Fruit fly (Drosophila melanogaster): ENCODE results near the gene CG7341.

CG7341 gene

DNA sequence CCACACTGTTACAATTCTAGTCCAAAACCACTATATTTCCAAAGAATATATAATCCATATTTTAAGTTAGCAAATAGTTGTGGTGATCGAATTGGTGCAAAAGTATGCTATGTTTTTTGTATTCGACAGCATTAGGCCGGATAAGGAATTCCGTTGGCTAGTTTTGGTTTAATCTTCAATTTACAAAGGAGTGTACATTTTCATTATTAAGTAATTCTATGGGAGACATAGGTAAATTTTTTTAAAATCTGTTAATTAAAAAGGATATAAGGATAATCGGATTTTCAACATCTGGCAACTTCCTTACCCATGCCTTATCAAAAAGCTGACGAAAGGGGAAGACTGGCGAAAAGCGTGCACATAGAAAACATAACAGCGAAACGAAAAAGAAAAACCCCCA is 34.1 kb upstream of the CG7341 start:
- TF ChIP-seq Drgx (GFP tag; IDR thresholded peaks at IDR 0.05) (peak; percentile 58), slou (GFP tag; optimal IDR thresholded peaks at IDR 0.05) (no peak), lab (GFP tag; optimal IDR thresholded peaks at IDR 0.05) (no peak), CG11504 (tag; optimal IDR thresholded peaks at IDR 0.05) (no peak), Lpt (GFP tag; optimal IDR thresholded peaks at IDR 0.05) (no peak), bsh (GFP tag; optimal IDR thresholded peaks at IDR 0.05) (peak in 1 of 2 experiments; percentile 60), ham (GFP tag; IDR thresholded peaks at IDR 0.05) (no peak), seq (GFP tag; IDR thresholded peaks at IDR 0.05) (no peak), Fer2 (tag; optimal IDR thresholded peaks at IDR 0.05) (no peak), Mrtf (GFP tag; IDR thresholded peaks at IDR 0.05) (no peak), h (optimal IDR thresholded peaks at IDR 0.05) (no peak), ssp (GFP tag; IDR thresholded peaks at IDR 0.05) (no peak), bigmax (GFP tag; optimal IDR thresholded peaks at IDR 0.05) (no peak)

DNA sequence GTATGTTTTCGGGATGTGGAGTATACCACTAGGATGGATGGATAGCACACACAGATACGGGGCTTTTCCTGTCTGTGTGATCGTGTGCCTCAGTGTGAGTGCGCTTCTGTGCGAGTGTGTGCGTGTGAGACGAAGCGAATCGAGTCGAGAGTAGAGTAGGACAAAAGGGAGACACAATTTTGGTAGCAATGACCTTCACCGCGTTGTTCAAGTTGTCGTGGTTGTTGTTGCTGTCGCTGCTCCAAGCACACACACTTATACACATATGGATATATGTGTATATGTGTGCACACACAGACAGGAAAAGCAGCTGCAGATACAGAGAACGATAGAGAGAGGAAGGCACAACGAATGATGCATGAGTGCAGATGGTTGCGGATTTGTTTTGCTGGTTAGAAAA is 33.6 kb upstream of the CG7341 start:
- TF ChIP-seq pho (GFP tag; optimal IDR thresholded peaks at IDR 0.05), result no peak
- peak; percentile 79 for TF ChIP-seq Ets65A (GFP tag)
- peak; percentile 46 for TF ChIP-seq cg (GFP tag; optimal IDR thresholded peaks at IDR 0.05)
- no peak for TF ChIP-seq CG17912 (GFP tag; optimal IDR thresholded peaks at IDR 0.05)

DNA sequence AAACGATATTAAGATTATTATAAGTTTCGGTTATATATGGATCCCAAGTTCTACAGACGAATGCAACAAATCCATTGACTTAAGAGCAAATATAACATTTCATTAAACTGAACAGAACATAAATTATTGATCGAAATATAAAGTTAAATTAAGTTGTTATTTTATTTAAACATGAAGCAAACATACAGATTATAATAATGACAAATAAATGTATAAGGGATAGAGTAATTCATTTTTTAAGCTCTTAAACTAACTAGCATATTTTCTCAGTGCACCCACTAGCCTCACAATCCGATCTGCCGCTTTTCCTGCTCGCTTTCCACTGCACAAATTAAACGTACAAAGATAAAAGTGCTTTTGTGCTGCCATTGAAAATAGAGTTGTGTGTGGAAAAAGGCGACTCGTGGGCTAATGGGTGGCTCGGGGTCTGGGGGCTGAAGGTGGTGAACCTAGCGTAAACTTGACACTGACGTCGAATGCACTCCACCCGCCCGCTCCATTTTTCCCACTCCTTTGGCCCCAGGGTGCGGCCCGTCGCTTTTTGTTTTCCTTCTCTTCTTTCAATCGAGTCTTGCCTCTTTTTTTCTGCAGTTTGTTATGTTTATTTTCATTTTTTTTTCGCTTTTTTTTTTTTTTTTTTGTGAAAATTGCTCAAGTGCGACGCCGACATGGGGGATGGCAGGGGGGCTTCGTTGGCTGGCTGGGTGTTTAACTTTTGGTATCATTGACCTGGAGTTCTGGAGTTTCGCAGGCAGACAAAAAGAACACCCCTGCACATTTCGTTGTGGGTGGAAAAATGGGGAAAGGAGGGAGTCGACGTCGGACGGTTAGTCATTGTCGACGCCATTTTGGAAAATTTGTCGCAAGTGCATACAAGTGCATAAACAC is 32.9 kb upstream of the CG7341 start:
- TF ChIP-seq sens (GFP tag) (peak; percentile 26), bsh (GFP tag; optimal IDR thresholded peaks at IDR 0.05) (peak in 1 of 2 experiments; percentile 98), cato (GFP tag; optimal IDR thresholded peaks at IDR 0.05; ENCODE audit: borderline replicate concordance) (no peak), Drgx (GFP tag; IDR thresholded peaks at IDR 0.05) (peak; percentile 60), Ets65A (GFP tag) (peak; percentile 67), CG7357 (GFP tag; IDR thresholded peaks at IDR 0.05) (no peak), sr (GFP tag; IDR thresholded peaks at IDR 0.05) (no peak), nom (GFP tag; optimal IDR thresholded peaks at IDR 0.05) (peak; percentile 96), CG16779 (GFP tag; IDR thresholded peaks at IDR 0.05) (no peak)

DNA sequence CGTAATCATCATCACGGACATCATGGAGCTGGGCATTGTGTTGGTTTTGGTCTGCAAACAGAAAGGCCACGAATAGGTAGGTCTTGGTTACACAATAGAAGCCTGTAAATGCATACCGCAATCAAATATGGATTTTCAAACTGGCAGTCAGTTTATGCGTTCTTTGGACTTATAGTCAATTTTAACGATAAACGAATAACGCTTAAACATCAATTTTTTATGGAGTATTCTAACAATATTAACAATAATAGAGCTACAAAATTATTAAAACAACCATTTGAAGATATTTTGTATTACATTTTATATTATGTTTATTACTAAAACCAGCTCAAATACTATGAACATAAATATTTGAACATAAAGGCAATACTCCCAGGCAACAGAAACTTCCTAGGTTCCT is 31.3 kb upstream of the CG7341 start:
- TF ChIP-seq CG34224 (GFP tag; IDR thresholded peaks at IDR 0.05; ENCODE audit: partially characterized antibody), result no peak
- TF ChIP-seq peb (GFP tag; IDR thresholded peaks at IDR 0.05), result no peak
- no peak for TF ChIP-seq hth (optimal IDR thresholded peaks at IDR 0.05)
- no peak for TF ChIP-seq Spps (tag; optimal IDR thresholded peaks at IDR 0.05)
- no peak for TF ChIP-seq sima (GFP tag; optimal IDR thresholded peaks at IDR 0.05)
- no peak for TF ChIP-seq trem (tag; optimal IDR thresholded peaks at IDR 0.05)
- TF ChIP-seq CG1529 (GFP tag; optimal IDR thresholded peaks at IDR 0.05), result no peak
- no peak for TF ChIP-seq CG7556 (GFP tag; optimal IDR thresholded peaks at IDR 0.05)
- TF ChIP-seq C15 (GFP tag; IDR thresholded peaks at IDR 0.05), result no peak
- TF ChIP-seq CG33213 (GFP tag; optimal IDR thresholded peaks at IDR 0.05), result no peak
- TF ChIP-seq h (optimal IDR thresholded peaks at IDR 0.05), result no peak
- TF ChIP-seq CTCF (GFP tag; optimal IDR thresholded peaks at IDR 0.05), result no peak
- TF ChIP-seq Max (GFP tag; optimal IDR thresholded peaks at IDR 0.05), result no peak
- no peak for TF ChIP-seq psq (GFP tag; optimal IDR thresholded peaks at IDR 0.05)
- no peak for TF ChIP-seq CG1233 (GFP tag; optimal IDR thresholded peaks at IDR 0.05)
- TF ChIP-seq CG6654 (GFP tag; optimal IDR thresholded peaks at IDR 0.05), result no peak

Measured in whole organism, embryonic.